Fruit fly (Drosophila melanogaster) whole organism, wandering third instar larva: ENCODE data around the gene Obp8a.

Experiments used
- Abd-B ChIP-seq: fragments of >200 bp; optimal IDR thresholded peaks from 2 replicates; lab custom pipeline; 2017; ENCODE audit warnings: missing biosample characterization, missing genetic modification characterization
- CG32264 ChIP-seq: fragments of 200-800 bp; sonication (Bioruptor generic); optimal IDR thresholded peaks from 2 replicates; lab custom pipeline; 2016; ENCODE audit warnings: missing biosample characterization, missing genetic modification characterization
- CG9705 ChIP-seq: fragments of 200-800 bp; sonication (Bioruptor generic); optimal IDR thresholded peaks from 2 replicates; lab custom pipeline; 2018; ENCODE audit warnings: missing biosample characterization, mild to moderate bottlenecking, missing genetic modification characterization
- CrebA ChIP-seq: fragments of 200-800 bp; sonication (Bioruptor generic); optimal IDR thresholded peaks from 2 replicates; lab custom pipeline; 2016; ENCODE audit warnings: missing biosample characterization, mild to moderate bottlenecking, missing genetic modification characterization, borderline replicate concordance
- Dfd ChIP-seq: fragments of >200 bp; optimal IDR thresholded peaks from 2 replicates; lab custom pipeline; 2017; ENCODE audit warnings: missing biosample characterization, missing genetic modification characterization
- Dif ChIP-seq: fragments of 200-275, 200-300 bp; sonication (Bioruptor generic); optimal IDR thresholded peaks from 2 replicates; lab custom pipeline; 2018; ENCODE audit warnings: missing biosample characterization, missing genetic modification characterization; ENCODE audit not compliant: partially characterized antibody
- GATAd ChIP-seq: sonication (Bioruptor generic); optimal IDR thresholded peaks from 2 replicates; lab custom pipeline; 2016; ENCODE audit warnings: missing biosample characterization, missing genetic modification characterization
- Hnf4 ChIP-seq: fragments of 200-800 bp; sonication (Bioruptor generic); optimal IDR thresholded peaks from 2 replicates; lab custom pipeline; 2016; ENCODE audit warnings: missing biosample characterization, mild to moderate bottlenecking, missing genetic modification characterization
- Hr78 ChIP-seq: fragments of >200 bp; optimal IDR thresholded peaks from 2 replicates; lab custom pipeline; 2017; ENCODE audit warnings: missing biosample characterization, missing genetic modification characterization
- Hr83 ChIP-seq: fragments of 200-300 bp; sonication (Bioruptor generic); optimal IDR thresholded peaks from 2 replicates; lab custom pipeline; 2016; ENCODE audit warnings: missing biosample characterization, mild to moderate bottlenecking, missing genetic modification characterization, moderate library complexity; ENCODE audit not compliant: poor library complexity, severe bottlenecking
- Jra ChIP-seq: sonication (Bioruptor generic); optimal IDR thresholded peaks from 2 replicates; lab custom pipeline; 2016; ENCODE audit warnings: missing biosample characterization, missing genetic modification characterization
- Mio ChIP-seq: sonication (Bioruptor generic); optimal IDR thresholded peaks from 2 replicates; lab custom pipeline; 2016; ENCODE audit warnings: missing biosample characterization, missing genetic modification characterization
- Myc ChIP-seq: fragments of >200 bp; optimal IDR thresholded peaks from 2 replicates; lab custom pipeline; 2017
- Rel ChIP-seq, 2 experiments: fragments of 200-800 bp; sonication (Bioruptor generic) in 1 of 2; optimal IDR thresholded peaks; 2 replicates in 1 of 2; 3 replicates in 1 of 2; lab custom pipeline; 2016 to 2019; ENCODE audit warnings: mild to moderate bottlenecking in 2 of 2, missing biosample characterization in 2 of 2, missing genetic modification characterization in 2 of 2, moderate library complexity in 1 of 2
- Vsx2 ChIP-seq: fragments of 200-300, 225-300 bp; sonication (Bioruptor generic); optimal IDR thresholded peaks from 2 replicates; lab custom pipeline; 2018; ENCODE audit warnings: missing biosample characterization, missing genetic modification characterization; ENCODE audit not compliant: partially characterized antibody
- brk ChIP-seq: fragments of 200-800 bp; sonication (Bioruptor generic); optimal IDR thresholded peaks from 2 replicates; lab custom pipeline; 2016; ENCODE audit warnings: missing biosample characterization, mild to moderate bottlenecking, missing genetic modification characterization
- dmrt93B ChIP-seq: fragments of 200-800 bp; sonication (Bioruptor generic); optimal IDR thresholded peaks from 2 replicates; lab custom pipeline; 2018; ENCODE audit warnings: missing biosample characterization, mild to moderate bottlenecking, missing genetic modification characterization
- fru ChIP-seq: fragments of 200-800 bp; sonication (Bioruptor generic); optimal IDR thresholded peaks from 3 replicates; lab custom pipeline; 2016; ENCODE audit warnings: missing biosample characterization, mild to moderate bottlenecking, missing genetic modification characterization
- h ChIP-seq: fragments of 200-800 bp; sonication (Bioruptor generic); optimal IDR thresholded peaks from 3 replicates; lab custom pipeline; 2016; ENCODE audit warnings: missing biosample characterization, mild to moderate bottlenecking, missing genetic modification characterization
- jim ChIP-seq: fragments of 175-275, 200-325 bp; sonication (Bioruptor generic); optimal IDR thresholded peaks from 2 replicates; lab custom pipeline; 2016; ENCODE audit warnings: missing biosample characterization, mild to moderate bottlenecking, missing genetic modification characterization
- lola ChIP-seq: fragments of >200 bp; optimal IDR thresholded peaks from 2 replicates; lab custom pipeline; 2017; ENCODE audit warnings: missing biosample characterization, missing genetic modification characterization
- pan ChIP-seq: fragments of >200 bp; optimal IDR thresholded peaks from 2 replicates; lab custom pipeline; 2017
- psq ChIP-seq: fragments of 200-800 bp; sonication (Bioruptor generic); optimal IDR thresholded peaks from 3 replicates; lab custom pipeline; 2017; ENCODE audit warnings: missing biosample characterization, mild to moderate bottlenecking, missing genetic modification characterization, moderate library complexity
- rgr ChIP-seq: fragments of 200-800 bp; sonication (Bioruptor generic); optimal IDR thresholded peaks from 3 replicates; lab custom pipeline; 2016; ENCODE audit warnings: missing biosample characterization, mild to moderate bottlenecking, missing genetic modification characterization
- sage ChIP-seq: fragments of 200-800 bp; sonication (Bioruptor generic); optimal IDR thresholded peaks from 2 replicates; lab custom pipeline; 2016; ENCODE audit warnings: missing biosample characterization, mild to moderate bottlenecking, missing genetic modification characterization
- sv ChIP-seq: fragments of 200-800 bp; sonication (Bioruptor generic); optimal IDR thresholded peaks from 3 replicates; lab custom pipeline; 2016; ENCODE audit warnings: missing biosample characterization, missing genetic modification characterization
- tai ChIP-seq: sonication (Bioruptor generic); optimal IDR thresholded peaks from 2 replicates; lab custom pipeline; 2016; ENCODE audit warnings: missing biosample characterization, missing genetic modification characterization
- usp ChIP-seq: fragments of >200 bp; optimal IDR thresholded peaks from 2 replicates; lab custom pipeline; 2017; ENCODE audit warnings: missing biosample characterization, missing genetic modification characterization
- woc ChIP-seq: sonication (Bioruptor generic); optimal IDR thresholded peaks from 2 replicates; lab custom pipeline; 2016; ENCODE audit warnings: missing biosample characterization, mild to moderate bottlenecking, missing genetic modification characterization

Obp8a gene

DNA sequence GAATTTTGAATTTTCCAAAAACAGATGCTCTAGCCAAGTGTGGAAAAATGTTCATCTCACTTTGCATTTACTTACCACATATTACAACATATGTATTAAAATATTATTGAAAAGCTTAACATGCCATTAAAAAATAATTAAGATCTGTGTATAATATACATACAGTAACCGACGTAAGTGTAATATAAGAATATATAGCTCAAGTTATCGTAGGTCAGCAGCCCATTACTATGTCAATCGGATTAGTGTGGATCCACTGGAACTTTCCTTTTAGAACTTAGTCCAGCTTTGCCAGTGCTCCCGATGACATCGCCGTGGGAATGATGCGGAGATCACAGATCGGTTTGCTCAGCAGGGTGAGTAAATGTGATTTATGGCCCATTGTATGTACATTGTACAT, at the start of gene Obp8a:
Gene Obp8a (plus strand): TSS at position 301 of the 400 bp plus-strand sequence.
- TF ChIP-seq pan (lab: Kevin White, UChicago) (no peak), jim (GFP tag; lab: Kevin White, UChicago) (no peak), CG32264 (GFP tag; lab: Kevin White, UChicago) (no peak)

DNA sequence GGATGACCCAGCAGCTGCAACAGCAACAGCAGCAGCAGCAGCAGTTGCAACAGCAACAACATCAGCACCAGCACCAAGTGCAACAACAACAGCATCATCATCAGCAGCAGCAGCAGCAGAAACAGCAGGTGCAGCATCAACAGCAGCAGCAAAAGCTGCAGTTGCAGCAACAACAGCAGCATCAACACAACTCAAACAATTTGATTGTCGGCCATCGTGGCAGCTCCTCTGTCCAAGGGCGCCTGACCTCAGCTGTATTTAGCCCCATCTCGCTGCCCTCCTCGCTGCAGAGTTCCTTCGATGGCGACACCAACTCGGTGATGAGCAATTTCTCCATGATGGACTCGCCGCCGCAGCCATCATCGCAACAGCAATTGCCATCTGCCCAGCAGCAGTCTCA, 46.4 kb upstream of the Obp8a start:
- TF ChIP-seq Dif (GFP tag; lab: Kevin White, UChicago), result no peak
- no peak for TF ChIP-seq Hr78
- no peak for TF ChIP-seq rgr (GFP tag; lab: Kevin White, UChicago)
- peak; percentile 93 for TF ChIP-seq Dfd (GFP tag; lab: Kevin White, UChicago)

DNA sequence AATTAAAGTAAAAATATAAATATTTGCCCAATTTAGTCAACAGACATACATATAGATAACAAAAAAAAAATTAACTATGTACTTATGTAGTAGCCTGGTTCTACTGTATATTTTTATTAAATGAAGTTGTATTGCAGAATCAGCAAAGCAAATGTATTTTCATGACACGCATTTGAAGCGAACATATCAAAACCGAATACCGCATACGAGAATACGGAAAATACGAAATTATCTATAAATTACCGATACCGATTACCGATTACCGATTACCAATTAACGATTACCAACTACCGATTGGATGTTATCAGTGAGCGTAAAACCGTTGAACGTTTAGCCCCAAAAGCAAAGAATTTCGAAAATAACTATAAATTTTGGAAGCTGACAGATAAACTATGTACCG, 27.2 kb upstream of the Obp8a start:
- no peak for TF ChIP-seq lola
- TF ChIP-seq Hnf4 (GFP tag; lab: Kevin White, UChicago), result no peak
- no peak for TF ChIP-seq jim (GFP tag; lab: Kevin White, UChicago)
- no peak for TF ChIP-seq brk (GFP tag; lab: Kevin White, UChicago)
- no peak for TF ChIP-seq CG32264 (GFP tag; lab: Kevin White, UChicago)
- TF ChIP-seq sv (GFP tag; lab: Kevin White, UChicago), result no peak
- TF ChIP-seq GATAd (GFP tag; lab: Kevin White, UChicago), result no peak
- TF ChIP-seq, all 38 proteins: peak for 0

DNA sequence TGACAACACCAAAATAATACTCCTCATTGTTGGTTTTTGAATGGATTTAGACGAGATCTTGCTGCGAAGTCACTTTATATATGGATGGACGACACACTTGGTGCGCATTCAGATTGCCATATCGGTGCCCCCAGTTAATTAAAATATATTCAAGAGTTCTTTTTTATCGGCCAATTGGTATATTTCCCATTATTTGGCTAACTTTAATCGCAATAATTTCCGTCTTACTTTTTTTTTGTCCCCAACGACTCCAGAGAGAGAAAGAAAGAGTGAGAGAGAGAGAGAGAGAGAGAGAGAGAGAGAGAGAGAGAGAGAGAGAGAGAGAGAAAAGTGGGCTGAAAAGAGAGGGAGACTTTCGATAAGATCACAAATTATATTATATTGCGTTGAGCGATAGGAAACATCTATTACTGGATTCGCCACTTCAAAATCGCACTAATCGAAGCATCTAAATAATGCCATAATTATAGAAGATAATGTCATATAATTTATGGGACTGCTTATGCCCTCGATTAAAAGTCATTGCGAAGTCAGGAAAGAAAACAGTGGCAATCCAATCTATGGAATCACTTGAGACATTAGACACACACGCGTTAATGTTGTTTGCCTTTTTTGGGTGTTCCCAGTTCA, 24.0 kb upstream of the Obp8a start, which contains the start of gene CG12115:
Gene CG12115 (minus strand): TSS at position 51 of the 630 bp plus-strand sequence.
- TF ChIP-seq sage (GFP tag; lab: Kevin White, UChicago) (no peak), GATAd (GFP tag; lab: Kevin White, UChicago) (no peak), Vsx2 (GFP tag; lab: Kevin White, UChicago) (no peak), usp (GFP tag; lab: Kevin White, UChicago) (no peak), Jra (GFP tag; lab: Kevin White, UChicago) (no peak), Dif (GFP tag; lab: Kevin White, UChicago) (no peak), woc (GFP tag; lab: Kevin White, UChicago) (no peak), fru (GFP tag; lab: Kevin White, UChicago) (no peak), Hnf4 (GFP tag; lab: Kevin White, UChicago) (no peak), Mio (GFP tag; lab: Kevin White, UChicago) (no peak), Hr83 (GFP tag; lab: Kevin White, UChicago) (no peak)

DNA sequence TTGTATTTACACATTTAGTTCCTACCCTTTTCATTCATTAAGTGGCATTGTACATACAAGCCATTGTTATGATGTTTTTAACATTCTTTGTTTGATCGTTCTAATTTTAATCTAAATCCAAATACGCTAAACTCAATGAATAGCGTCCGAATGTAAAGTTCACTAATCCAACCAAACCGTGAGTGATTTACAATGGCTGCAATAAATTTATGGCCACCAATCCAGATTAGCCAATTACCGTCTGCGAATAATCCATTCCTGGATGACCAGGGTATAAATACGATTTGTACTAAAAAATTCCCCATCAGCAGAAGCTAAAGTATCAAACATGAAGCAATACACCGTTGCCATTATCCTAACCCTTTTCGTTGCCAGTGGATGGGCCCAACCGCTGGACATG, 23.3 kb upstream of the Obp8a start, which contains the start of gene CG12057:
Gene CG12057 (plus strand): TSS at position 301 of the 400 bp plus-strand sequence.
- TF ChIP-seq tai (GFP tag; lab: Kevin White, UChicago) (no peak), rgr (GFP tag; lab: Kevin White, UChicago) (no peak), Abd-B (GFP tag; lab: Kevin White, UChicago) (no peak), Rel (GFP tag; optimal IDR thresholded peaks at IDR 0.05; lab: Kevin White, UChicago) (no peak), Rel (tag; optimal IDR thresholded peaks at IDR 0.05; lab: Kevin White, UChicago) (no peak), brk (GFP tag; lab: Kevin White, UChicago) (no peak), dmrt93B (GFP tag; lab: Kevin White, UChicago) (no peak), Vsx2 (GFP tag; lab: Kevin White, UChicago) (no peak), Dfd (GFP tag; lab: Kevin White, UChicago) (no peak), CrebA (no peak), woc (GFP tag; lab: Kevin White, UChicago) (no peak), pan (lab: Kevin White, UChicago) (no peak), Myc (lab: Kevin White, UChicago) (no peak), h (GFP tag; lab: Kevin White, UChicago) (no peak), Hr83 (GFP tag; lab: Kevin White, UChicago) (no peak), sv (GFP tag; lab: Kevin White, UChicago) (no peak), fru (GFP tag; lab: Kevin White, UChicago) (no peak), CG9705 (GFP tag; lab: Kevin White, UChicago) (no peak), psq (GFP tag; lab: Kevin White, UChicago) (no peak)
